Worm (Caenorhabditis elegans) whole organism, early embryonic: ENCODE results near the gene F58E2.2.

Source experiments
- B0310.2 ChIP-seq: sonication (generic microtip); optimal IDR thresholded peaks from 2 replicates; lab custom pipeline; 2016; ENCODE audit warnings: mild to moderate bottlenecking, missing genetic modification characterization, missing compliant biosample characterization
- F13C5.2 ChIP-seq: sonication (generic microtip); optimal IDR thresholded peaks from 2 replicates; lab custom pipeline; 2017; ENCODE audit warnings: mild to moderate bottlenecking, missing genetic modification characterization, inconsistent platforms, missing compliant biosample characterization
- ama-1 ChIP-seq: fragments of 150-350 bp; optimal IDR thresholded peaks from 2 replicates; lab custom pipeline; 2014
- ceh-36 ChIP-seq: sonication (generic microtip); optimal IDR thresholded peaks from 2 replicates; lab custom pipeline; 2016; ENCODE audit warnings: missing genetic modification characterization, inconsistent platforms, missing compliant biosample characterization
- hmg-4 ChIP-seq: fragments of 200-800 bp; sonication (Bioruptor generic); optimal IDR thresholded peaks from 2 replicates; lab custom pipeline; 2018; ENCODE audit warnings: mild to moderate bottlenecking, missing genetic modification characterization, missing compliant biosample characterization
- hnd-1 ChIP-seq: sonication (generic microtip); optimal IDR thresholded peaks from 2 replicates; lab custom pipeline; 2016; ENCODE audit warnings: missing genetic modification characterization, missing compliant biosample characterization
- pes-1 ChIP-seq: fragments of 200-800 bp; sonication (Bioruptor generic); IDR thresholded peaks from 2 replicates; pipeline ENCODE4 v1.3.6; 2022; ENCODE audit warnings: missing genetic modification reagents, missing genetic modification characterization, missing compliant biosample characterization
- sea-1 ChIP-seq: fragments of 200-800 bp; sonication (Bioruptor generic); conservative IDR thresholded peaks from 2 replicates; pipeline ENCODE4 v1.3.6; 2022; ENCODE audit warnings: missing genetic modification characterization, missing compliant biosample characterization
- tbx-11 ChIP-seq: fragments of 200-800 bp; sonication (Bioruptor generic); IDR thresholded peaks from 2 replicates; pipeline ENCODE4 v1.3.6; 2022; ENCODE audit warnings: missing genetic modification characterization, missing compliant biosample characterization
- tbx-37 ChIP-seq: fragments of 200-800 bp; sonication (Bioruptor generic); conservative IDR thresholded peaks from 2 replicates; pipeline ENCODE4 v1.3.6; 2022; ENCODE audit warnings: missing genetic modification reagents, missing genetic modification characterization, missing compliant biosample characterization
- tra-4 ChIP-seq: sonication (generic microtip); optimal IDR thresholded peaks from 2 replicates; lab custom pipeline; 2017; ENCODE audit warnings: missing genetic modification characterization, missing compliant biosample characterization

DNA sequence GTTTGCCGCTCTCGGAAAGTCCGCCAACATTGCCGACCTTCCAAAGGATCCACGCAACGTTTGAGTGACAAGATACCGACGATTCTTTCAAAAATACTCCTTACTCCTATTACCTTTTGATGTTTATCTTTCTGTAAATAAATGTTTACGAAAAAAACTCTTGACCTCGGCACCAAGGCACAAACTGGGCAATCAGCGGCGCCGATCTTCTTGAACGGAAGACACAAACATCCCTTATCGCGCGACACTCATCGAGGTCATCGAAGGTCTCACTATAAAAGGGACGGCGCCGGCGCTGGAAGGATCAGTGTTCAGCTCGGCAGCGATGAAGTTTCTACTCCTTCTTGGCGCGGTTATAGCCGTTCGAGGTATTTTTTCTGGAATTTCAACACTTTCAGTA is 30.5 kb upstream of the F58E2.2 start, which contains the start of gene grd-3:
- TF ChIP-seq tra-4 (tag; lab: Kevin White, UChicago) (no peak), B0310.2 (tag; lab: Kevin White, UChicago) (no peak), ceh-36 (tag; lab: Kevin White, UChicago) (no peak), tbx-11 (no peak), ama-1 (lab: Kevin White, UChicago) (no peak), tbx-37 (GFP tag; lab: Robert Waterston, UW) (no peak), sea-1 (GFP tag; lab: Robert Waterston, UW) (no peak), F13C5.2 (tag; lab: Kevin White, UChicago) (no peak), hmg-4 (GFP tag; lab: Kevin White, UChicago) (no peak), pes-1 (no peak), hnd-1 (no peak)
